Worm (Caenorhabditis elegans): ENCODE data around the gene F23F12.13.

DNA sequence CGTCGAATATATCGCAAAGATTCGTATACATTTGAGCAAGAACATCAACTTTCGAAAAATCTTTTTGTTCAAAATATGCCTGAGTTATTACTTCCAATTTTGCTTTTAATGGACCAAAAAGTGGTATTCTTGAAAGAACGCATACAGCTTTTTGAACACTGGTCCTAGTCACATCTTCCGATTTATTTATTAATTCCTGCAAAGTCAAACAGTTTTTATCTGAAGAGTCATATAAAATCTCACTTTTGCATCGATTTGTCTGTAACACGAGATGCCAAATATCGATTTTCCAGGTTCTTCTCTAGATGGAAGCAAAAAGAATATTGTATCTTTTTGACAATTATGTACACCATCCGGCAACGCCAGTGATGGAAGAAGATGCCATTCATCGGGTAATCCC is 45.6 kb upstream of the F23F12.13 start:
- TF ChIP-seq ztf-23 (GFP tag; IDR thresholded peaks at IDR 0.05), result no peak
- no peak for TF ChIP-seq ref-1 (GFP tag; conservative IDR thresholded peaks at IDR 0.05)
